Worm (Caenorhabditis elegans) whole organism, L2 larva: Measurements from ENCODE around the gene tsp-5.

ENCODE experiments used
- R02D3.7 ChIP-seq: fragments of 150-350 bp; optimal IDR thresholded peaks from 2 replicates; lab custom pipeline; 2014; ENCODE audit warnings: missing biosample characterization, missing genetic modification characterization
- Y55F3AM.14 ChIP-seq: fragments of 200-800 bp; sonication (Bioruptor generic); optimal IDR thresholded peaks from 2 replicates; lab custom pipeline; 2018; ENCODE audit warnings: mild to moderate bottlenecking, missing genetic modification characterization, missing compliant biosample characterization
- ZK546.5 ChIP-seq: sonication (generic microtip); optimal IDR thresholded peaks from 2 replicates; lab custom pipeline; 2017; ENCODE audit warnings: missing biosample characterization, missing genetic modification characterization
- alr-1 ChIP-seq: fragments of 150-350 bp; optimal IDR thresholded peaks from 2 replicates; lab custom pipeline; 2014; ENCODE audit warnings: missing biosample characterization, missing genetic modification characterization
- aly-2 ChIP-seq: fragments of 150-350 bp; optimal IDR thresholded peaks from 2 replicates; lab custom pipeline; 2014; ENCODE audit warnings: missing biosample characterization, missing genetic modification characterization
- ama-1 ChIP-seq: fragments of 150-350 bp; optimal IDR thresholded peaks from 2 replicates; lab custom pipeline; 2018; ENCODE audit warnings: inconsistent platforms
- blmp-1 ChIP-seq: sonication (generic microtip); optimal IDR thresholded peaks from 2 replicates; lab custom pipeline; 2017; ENCODE audit warnings: missing genetic modification characterization, mild to moderate bottlenecking, missing compliant biosample characterization, antibody characterized with exemption, moderate library complexity; ENCODE audit not compliant: insufficient read depth
- ceh-16 ChIP-seq: fragments of 150-350 bp; optimal IDR thresholded peaks from 2 replicates; lab custom pipeline; 2014; ENCODE audit warnings: missing biosample characterization, missing genetic modification characterization
- ceh-82 ChIP-seq: fragments of 150-350 bp; optimal IDR thresholded peaks from 2 replicates; lab custom pipeline; 2014; ENCODE audit warnings: missing biosample characterization, missing genetic modification characterization
- crh-2 ChIP-seq: sonication (generic microtip); optimal IDR thresholded peaks from 2 replicates; lab custom pipeline; 2017; ENCODE audit warnings: missing biosample characterization, missing genetic modification characterization
- elt-1 ChIP-seq: fragments of 150-350 bp; optimal IDR thresholded peaks from 2 replicates; lab custom pipeline; 2014; ENCODE audit warnings: missing biosample characterization, missing genetic modification characterization
- elt-3 ChIP-seq: sonication (generic microtip); optimal IDR thresholded peaks from 2 replicates; lab custom pipeline; 2017; ENCODE audit warnings: missing biosample characterization, missing genetic modification characterization
- fos-1 ChIP-seq: fragments of 150-350 bp; optimal IDR thresholded peaks from 2 replicates; lab custom pipeline; 2014; ENCODE audit warnings: missing biosample characterization, missing genetic modification characterization
- gmeb-1 ChIP-seq: fragments of 150-350 bp; optimal IDR thresholded peaks from 2 replicates; lab custom pipeline; 2014; ENCODE audit warnings: missing biosample characterization, missing genetic modification characterization
- lin-11 ChIP-seq: fragments of 150-350 bp; sonication (generic microtip); optimal IDR thresholded peaks from 2 replicates; lab custom pipeline; 2014; ENCODE audit warnings: missing biosample characterization, missing genetic modification characterization, inconsistent platforms, mixed read lengths
- lin-13 ChIP-seq: fragments of 150-350 bp; optimal IDR thresholded peaks from 2 replicates; lab custom pipeline; 2014; ENCODE audit warnings: missing biosample characterization, missing genetic modification reagents, missing genetic modification characterization
- lsy-2 ChIP-seq, 2 experiments: fragments of 150-350 bp in 1 of 2; sonication (generic microtip) in 1 of 2; optimal IDR thresholded peaks; 2 replicates each; lab custom pipeline; 2014 to 2017; ENCODE audit warnings: missing biosample characterization in 2 of 2, missing genetic modification characterization in 2 of 2
- mbf-1 ChIP-seq: sonication (generic microtip); optimal IDR thresholded peaks from 2 replicates; lab custom pipeline; 2017; ENCODE audit warnings: missing biosample characterization, missing genetic modification characterization
- mdl-1 ChIP-seq, 2 experiments: fragments of 150-350 bp in 1 of 2; sonication (generic microtip) in 1 of 2; optimal IDR thresholded peaks; 2 replicates each; lab custom pipeline; 2017; ENCODE audit warnings: missing biosample characterization in 2 of 2, missing genetic modification characterization in 2 of 2
- nhr-10 ChIP-seq: sonication (generic microtip); optimal IDR thresholded peaks from 2 replicates; lab custom pipeline; 2017; ENCODE audit warnings: missing biosample characterization, missing genetic modification characterization
- nhr-12 ChIP-seq: fragments of 150-350 bp; optimal IDR thresholded peaks from 2 replicates; lab custom pipeline; 2014; ENCODE audit warnings: missing biosample characterization, missing genetic modification characterization
- nhr-129 ChIP-seq: fragments of 150-350 bp; optimal IDR thresholded peaks from 2 replicates; lab custom pipeline; 2014; ENCODE audit warnings: missing biosample characterization, missing genetic modification characterization
- nhr-21 ChIP-seq: fragments of 150-350 bp; optimal IDR thresholded peaks from 2 replicates; lab custom pipeline; 2014; ENCODE audit warnings: missing biosample characterization, missing genetic modification characterization
- nhr-23 ChIP-seq: fragments of 150-350 bp; optimal IDR thresholded peaks from 2 replicates; lab custom pipeline; 2014; ENCODE audit warnings: missing biosample characterization, missing genetic modification reagents, missing genetic modification characterization
- nhr-237 ChIP-seq: fragments of 150-350 bp; optimal IDR thresholded peaks from 2 replicates; lab custom pipeline; 2014; ENCODE audit warnings: missing biosample characterization, missing genetic modification characterization
- nhr-25 ChIP-seq: fragments of 150-350 bp; sonication (generic microtip); optimal IDR thresholded peaks from 3 replicates; lab custom pipeline; 2014; ENCODE audit warnings: missing biosample characterization, missing genetic modification characterization
- nhr-6 ChIP-seq: fragments of 150-350 bp; optimal IDR thresholded peaks from 2 replicates; lab custom pipeline; 2014; ENCODE audit warnings: missing biosample characterization, missing genetic modification characterization
- nhr-77 ChIP-seq: fragments of 150-350 bp; optimal IDR thresholded peaks from 2 replicates; lab custom pipeline; 2014; ENCODE audit warnings: missing biosample characterization, missing genetic modification characterization
- skn-1 ChIP-seq: sonication (generic microtip); optimal IDR thresholded peaks from 2 replicates; lab custom pipeline; 2017; ENCODE audit warnings: missing biosample characterization, missing genetic modification characterization
- snpc-4 ChIP-seq: fragments of 150-350 bp; optimal IDR thresholded peaks from 2 replicates; lab custom pipeline; 2014; ENCODE audit warnings: missing biosample characterization, missing genetic modification characterization
- unc-39 ChIP-seq: fragments of 150-350 bp; optimal IDR thresholded peaks from 2 replicates; lab custom pipeline; 2014; ENCODE audit warnings: missing biosample characterization, missing genetic modification characterization
- unc-62 ChIP-seq: fragments of 150-350 bp; optimal IDR thresholded peaks from 2 replicates; lab custom pipeline; 2014; ENCODE audit warnings: missing biosample characterization, missing genetic modification reagents, missing genetic modification characterization
- zag-1 ChIP-seq: fragments of 150-350 bp; optimal IDR thresholded peaks from 2 replicates; lab custom pipeline; 2014; ENCODE audit warnings: missing biosample characterization, missing genetic modification characterization
- ztf-1 ChIP-seq: fragments of 200-800 bp; sonication (Bioruptor generic); conservative IDR thresholded peaks from 2 replicates; pipeline ENCODE4 v1.3.6; 2022; ENCODE audit warnings: missing genetic modification characterization, missing compliant biosample characterization
- ztf-4 ChIP-seq: fragments of 150-350 bp; optimal IDR thresholded peaks from 2 replicates; lab custom pipeline; 2014; ENCODE audit warnings: missing biosample characterization, missing genetic modification characterization

Gene tsp-5

ce11 chrIV:13591645-13592044 is at the start of gene tsp-5:
TSS of gene tsp-5 (minus strand) at chrIV:13591745.
- TF ChIP-seq mdl-1 (tag; optimal IDR thresholded peaks at IDR 0.05; lab: Kevin White, UChicago): no peak
- TF ChIP-seq ama-1: no peak
- TF ChIP-seq ztf-4 (tag; lab: Kevin White, UChicago): no peak
- no peak for TF ChIP-seq aly-2 (tag; lab: Kevin White, UChicago)
- TF ChIP-seq skn-1 (tag; lab: Kevin White, UChicago): no peak
- no peak for TF ChIP-seq nhr-6 (tag; lab: Kevin White, UChicago)
- TF ChIP-seq unc-39: no peak
- no peak for TF ChIP-seq nhr-237 (tag; lab: Kevin White, UChicago)
- TF ChIP-seq nhr-12 (tag; lab: Kevin White, UChicago): no peak
- TF ChIP-seq Y55F3AM.14 (GFP tag; lab: Kevin White, UChicago): no peak
- TF ChIP-seq R02D3.7 (tag; lab: Kevin White, UChicago): no peak

- peak; percentile 68 for TF ChIP-seq skn-1 (tag; lab: Kevin White, UChicago)
- peak; percentile 15 for TF ChIP-seq gmeb-1 (tag; lab: Kevin White, UChicago)
- no peak for TF ChIP-seq ztf-1 (GFP tag; lab: Robert Waterston, UW)
- TF ChIP-seq R02D3.7 (tag; lab: Kevin White, UChicago): no peak
- peak; percentile 73 for TF ChIP-seq fos-1 (tag; lab: Kevin White, UChicago)
- TF ChIP-seq, all 48 proteins: peak for 3
Measured at ce11 chrIV:13639027-13639426, 47.5 kb upstream of the tsp-5 start, which contains the start of gene ugt-22. TSS of gene ugt-22 (plus strand) at chrIV:13639260.

ce11 chrIV:13636975-13637374 is 45.4 kb upstream of the tsp-5 start, which contains the start of gene C08F11.7:
TSS of gene C08F11.7 (plus strand) at chrIV:13637275.
- TF ChIP-seq unc-39: no peak
- TF ChIP-seq gmeb-1 (tag; lab: Kevin White, UChicago): no peak
- TF ChIP-seq elt-3 (tag; lab: Kevin White, UChicago): no peak
- no peak for TF ChIP-seq nhr-129 (tag; lab: Kevin White, UChicago)
- no peak for TF ChIP-seq lin-13 (GFP tag; lab: Kevin White, UChicago)
- no peak for TF ChIP-seq nhr-23 (tag; lab: Kevin White, UChicago)
- TF ChIP-seq lin-11 (tag; lab: Kevin White, UChicago): no peak

ce11 chrIV:13633165-13633564 is 41.6 kb upstream of the tsp-5 start, which contains the start of gene fbxa-98:
TSS of gene fbxa-98 (plus strand) at chrIV:13633407.
- TF ChIP-seq ZK546.5 (tag; lab: Kevin White, UChicago) (no peak), nhr-77 (no peak), zag-1 (tag; lab: Kevin White, UChicago) (no peak), ama-1 (no peak), nhr-10 (tag; lab: Kevin White, UChicago) (no peak), nhr-23 (tag; lab: Kevin White, UChicago) (no peak), snpc-4 (tag; lab: Kevin White, UChicago) (no peak), unc-62 (GFP tag; lab: Kevin White, UChicago) (no peak), nhr-237 (tag; lab: Kevin White, UChicago) (no peak), fos-1 (tag; lab: Kevin White, UChicago) (no peak), nhr-25 (tag; lab: Kevin White, UChicago) (no peak), crh-2 (tag; lab: Kevin White, UChicago) (no peak), lin-13 (GFP tag; lab: Kevin White, UChicago) (no peak), gmeb-1 (tag; lab: Kevin White, UChicago) (no peak), Y55F3AM.14 (GFP tag; lab: Kevin White, UChicago) (no peak)
- TF ChIP-seq, all 48 proteins: peak for 0

ce11 chrIV:13632613-13633012 is 41.1 kb upstream of the tsp-5 start:
- TF ChIP-seq ztf-1 (GFP tag; lab: Robert Waterston, UW) (no peak), elt-1 (tag; lab: Kevin White, UChicago) (no peak), nhr-25 (tag; lab: Kevin White, UChicago) (no peak), nhr-21 (tag; lab: Kevin White, UChicago) (no peak), lsy-2 (tag; optimal IDR thresholded peaks at IDR 0.05; lab: Kevin White, UChicago) (no peak), ceh-82 (no peak), ceh-16 (tag; lab: Kevin White, UChicago) (no peak)

- no peak for TF ChIP-seq ztf-1 (GFP tag; lab: Robert Waterston, UW)
- TF ChIP-seq lin-11 (tag; lab: Kevin White, UChicago): no peak
- TF ChIP-seq snpc-4 (tag; lab: Kevin White, UChicago): no peak
- TF ChIP-seq elt-1 (tag; lab: Kevin White, UChicago): no peak
- no peak for TF ChIP-seq Y55F3AM.14 (GFP tag; lab: Kevin White, UChicago)
- no peak for TF ChIP-seq blmp-1 (tag; lab: Kevin White, UChicago)
- TF ChIP-seq nhr-10 (tag; lab: Kevin White, UChicago): no peak
- TF ChIP-seq alr-1: no peak
- no peak for TF ChIP-seq mbf-1 (tag; lab: Kevin White, UChicago)
- no peak for TF ChIP-seq lsy-2 (tag; optimal IDR thresholded peaks at IDR 0.05; lab: Kevin White, UChicago)
- TF ChIP-seq nhr-25 (tag; lab: Kevin White, UChicago): no peak
- TF ChIP-seq ZK546.5 (tag; lab: Kevin White, UChicago): no peak
- no peak for TF ChIP-seq fos-1 (tag; lab: Kevin White, UChicago)
- no peak for TF ChIP-seq ceh-82
- no peak for TF ChIP-seq ama-1
- TF ChIP-seq crh-2 (tag; lab: Kevin White, UChicago): no peak
- TF ChIP-seq nhr-6 (tag; lab: Kevin White, UChicago): no peak
- TF ChIP-seq ceh-16 (tag; lab: Kevin White, UChicago): no peak
- TF ChIP-seq mdl-1 (tag; optimal IDR thresholded peaks at IDR 0.05; lab: Kevin White, UChicago): no peak
Measured at ce11 chrIV:13626469-13626868, 34.9 kb upstream of the tsp-5 start, which contains the start of gene sru-21. TSS of gene sru-21 (plus strand) at chrIV:13626769.
